Fruit fly (Drosophila melanogaster): ENCODE results near the gene CG8813.

The CG8813 gene

dm6 chr2L:2872309-2872932 is 3.0 kb downstream of the CG8813 start (continued):
- TF ChIP-seq dpn (GFP tag; optimal IDR thresholded peaks at IDR 0.05) (peak in 1 of 2 experiments; percentile 13), CG12219 (GFP tag; optimal IDR thresholded peaks at IDR 0.05) (peak; percentile 15), usp (GFP tag; optimal IDR thresholded peaks at IDR 0.05) (no peak), ap (GFP tag; IDR thresholded peaks at IDR 0.05) (no peak), CG11696 (GFP tag; IDR thresholded peaks at IDR 0.05) (no peak; the same call in 1 of the 2 replicates), CG1233 (GFP tag; optimal IDR thresholded peaks at IDR 0.05) (no peak), bigmax (GFP tag; optimal IDR thresholded peaks at IDR 0.05) (no peak), Fer1 (GFP tag; optimal IDR thresholded peaks at IDR 0.05) (peak; percentile 56), tna (GFP tag; IDR thresholded peaks at IDR 0.05; ENCODE audit: partially characterized antibody) (no peak), CG31224 (GFP tag; IDR thresholded peaks at IDR 0.05) (no peak), HLH3B (GFP tag; IDR thresholded peaks at IDR 0.05) (no peak), CG6272 (GFP tag; IDR thresholded peaks at IDR 0.05) (no peak), pfk (GFP tag; optimal IDR thresholded peaks at IDR 0.05) (no peak), CG18764 (GFP tag; optimal IDR thresholded peaks at IDR 0.05) (no peak), slbo (GFP tag; IDR thresholded peaks at IDR 0.05) (peak; percentile 63), Doc3 (GFP tag; IDR thresholded peaks at IDR 0.05; ENCODE audit: partially characterized antibody) (no peak), HLH4C (GFP tag; IDR thresholded peaks at IDR 0.05; ENCODE audit: partially characterized antibody) (no peak), Myb (GFP tag; optimal IDR thresholded peaks at IDR 0.05) (no peak), E2f1 (GFP tag; IDR thresholded peaks at IDR 0.05) (no peak), Hr3 (GFP tag; optimal IDR thresholded peaks at IDR 0.05) (no peak), CG4328 (GFP tag; optimal IDR thresholded peaks at IDR 0.05) (no peak), CG3065 (GFP tag; optimal IDR thresholded peaks at IDR 0.05) (no peak), gem (tag; optimal IDR thresholded peaks at IDR 0.05) (peak; percentile 63), Jarid2 (GFP tag; optimal IDR thresholded peaks at IDR 0.05) (no peak), CG9817 (tag; optimal IDR thresholded peaks at IDR 0.05) (no peak), Sox100B (GFP tag; optimal IDR thresholded peaks at IDR 0.05) (peak; percentile 19), tgo (GFP tag; IDR thresholded peaks at IDR 0.05) (peak; percentile 26; the same call in 1 of the 3 replicates), CG3281 (GFP tag; optimal IDR thresholded peaks at IDR 0.05) (peak; percentile 34), sqz (GFP tag; optimal IDR thresholded peaks at IDR 0.05) (peak; percentile 63), CG6765 (GFP tag; optimal IDR thresholded peaks at IDR 0.05) (no peak), Meics (GFP tag; optimal IDR thresholded peaks at IDR 0.05) (peak; percentile 46), CG12769 (tag; optimal IDR thresholded peaks at IDR 0.05) (peak; percentile 61), pan (optimal IDR thresholded peaks at IDR 0.05) (no peak), pan (GFP tag; optimal IDR thresholded peaks at IDR 0.05 in 1 of 2, IDR thresholded peaks at IDR 0.05 in 1 of 2) (peak in 1 of 2 experiments; percentile 63), ATbp (GFP tag; optimal IDR thresholded peaks at IDR 0.05) (peak; percentile 50), Dip2 (GFP tag; IDR thresholded peaks at IDR 0.05) (no peak), mirr (GFP tag; optimal IDR thresholded peaks at IDR 0.05) (peak; percentile 53), Ets65A (GFP tag) (no peak), Mad (GFP tag; optimal IDR thresholded peaks at IDR 0.05) (no peak), crp (GFP tag; optimal IDR thresholded peaks at IDR 0.05) (peak in 1 of 2 experiments; percentile 34), dm (GFP tag; optimal IDR thresholded peaks at IDR 0.05) (no peak), Max (GFP tag; optimal IDR thresholded peaks at IDR 0.05) (no peak), CG11247 (GFP tag; IDR thresholded peaks at IDR 0.05) (no peak), gt (GFP tag; IDR thresholded peaks at IDR 0.05) (no peak), Dek (tag; optimal IDR thresholded peaks at IDR 0.05) (peak; percentile 48), Ptx1 (GFP tag; IDR thresholded peaks at IDR 0.05) (peak; percentile 66), CG7963 (GFP tag; IDR thresholded peaks at IDR 0.05; ENCODE audit: partially characterized antibody) (0 out of 3 replicates have a peak, but pooled peaks have one; percentile 8), CG17912 (GFP tag; optimal IDR thresholded peaks at IDR 0.05) (no peak), CG8924 (tag; optimal IDR thresholded peaks at IDR 0.05) (peak; percentile 41), btn (GFP tag; optimal IDR thresholded peaks at IDR 0.05) (no peak)
